Fruit fly (Drosophila melanogaster) whole organism, prepupa: Measurements from ENCODE around the gene Pdf.

ENCODE experiments used
- CG10669 ChIP-seq: fragments of 200-800 bp; sonication (Bioruptor generic); optimal IDR thresholded peaks from 3 replicates; lab custom pipeline; 2018; ENCODE audit warnings: missing biosample characterization, mild to moderate bottlenecking, missing genetic modification characterization, moderate library complexity
- CG11294 ChIP-seq: fragments of 200-800 bp; sonication (Bioruptor generic); IDR thresholded peaks from 2 replicates; pipeline ENCODE4 v1.3.6; 2022; ENCODE audit warnings: missing biosample characterization, missing genetic modification characterization
- CG11762 ChIP-seq: fragments of 200-800 bp; sonication (Bioruptor generic); optimal IDR thresholded peaks from 3 replicates; lab custom pipeline; 2016; ENCODE audit warnings: missing biosample characterization, missing genetic modification characterization; ENCODE audit not compliant: insufficient read depth
- CG3032 ChIP-seq: fragments of 200-800 bp; optimal IDR thresholded peaks from 2 replicates; lab custom pipeline; 2019; ENCODE audit warnings: missing biosample characterization, mild to moderate bottlenecking, missing genetic modification characterization, moderate library complexity
- CG31627 ChIP-seq: fragments of 200-800 bp; sonication (Bioruptor generic); optimal IDR thresholded peaks from 3 replicates; lab custom pipeline; 2016; ENCODE audit warnings: missing biosample characterization, missing genetic modification characterization
- CG3919 ChIP-seq: fragments of 200-800 bp; sonication (Bioruptor generic); optimal IDR thresholded peaks from 3 replicates; lab custom pipeline; 2016; ENCODE audit warnings: missing biosample characterization, missing genetic modification characterization
- CG4318 ChIP-seq: fragments of 200-800 bp; sonication (Bioruptor generic); optimal IDR thresholded peaks from 3 replicates; lab custom pipeline; 2017; ENCODE audit warnings: missing biosample characterization, mild to moderate bottlenecking, missing genetic modification characterization
- CG6276 ChIP-seq: fragments of 200-800 bp; sonication (Bioruptor generic); optimal IDR thresholded peaks from 2 replicates; lab custom pipeline; 2017; ENCODE audit warnings: missing biosample characterization, mild to moderate bottlenecking, missing genetic modification characterization
- CG6792 ChIP-seq: fragments of 200-800 bp; sonication (Bioruptor generic); optimal IDR thresholded peaks from 3 replicates; lab custom pipeline; 2016; ENCODE audit warnings: missing biosample characterization, missing genetic modification characterization
- CG6854 ChIP-seq: fragments of 200-800 bp; sonication (Bioruptor generic); optimal IDR thresholded peaks from 2 replicates; lab custom pipeline; 2017; ENCODE audit warnings: missing biosample characterization, mild to moderate bottlenecking, missing genetic modification characterization
- CG7368 ChIP-seq: fragments of 200-800 bp; sonication (Bioruptor generic); optimal IDR thresholded peaks from 3 replicates; lab custom pipeline; 2016; ENCODE audit warnings: missing biosample characterization, missing genetic modification characterization
- CG8119 ChIP-seq: fragments of 200-800 bp; sonication (Bioruptor generic); IDR thresholded peaks from 3 replicates; pipeline ENCODE4 v1.3.6; 2022; ENCODE audit warnings: missing biosample characterization, missing genetic modification characterization
- CG8319 ChIP-seq: fragments of 200-800 bp; sonication (Bioruptor generic); optimal IDR thresholded peaks from 3 replicates; lab custom pipeline; 2016; ENCODE audit warnings: missing biosample characterization, missing genetic modification characterization
- CG8632 ChIP-seq: fragments of 200-800 bp; sonication (Bioruptor generic); optimal IDR thresholded peaks from 3 replicates; lab custom pipeline; 2016; ENCODE audit warnings: missing biosample characterization, missing genetic modification characterization
- CG9139 ChIP-seq: fragments of 200-800 bp; sonication (Bioruptor generic); optimal IDR thresholded peaks from 3 replicates; lab custom pipeline; 2017; ENCODE audit warnings: missing biosample characterization, mild to moderate bottlenecking, missing genetic modification characterization
- Eip75B ChIP-seq: fragments of 200-800 bp; sonication (Bioruptor generic); optimal IDR thresholded peaks from 3 replicates; lab custom pipeline; 2016; ENCODE audit warnings: missing biosample characterization, missing genetic modification characterization
- Eip78C ChIP-seq: fragments of 200-800 bp; sonication (Bioruptor generic); peaks from one replicate; lab custom pipeline; 2016; ENCODE audit warnings: missing biosample characterization, missing genetic modification characterization
- Eip93F ChIP-seq: fragments of 200-800 bp; sonication (Bioruptor generic); optimal IDR thresholded peaks from 2 replicates; lab custom pipeline; 2016; ENCODE audit warnings: missing biosample characterization, mild to moderate bottlenecking, missing genetic modification characterization
- Ets21C ChIP-seq: fragments of 200-800 bp; sonication (Bioruptor generic); optimal IDR thresholded peaks from 3 replicates; lab custom pipeline; 2016; ENCODE audit warnings: missing biosample characterization, missing genetic modification characterization
- Ets96B ChIP-seq: fragments of 200-800 bp; optimal IDR thresholded peaks from 2 replicates; lab custom pipeline; 2019; ENCODE audit warnings: missing biosample characterization, mild to moderate bottlenecking, missing genetic modification characterization, moderate library complexity
- Gug ChIP-seq: fragments of 200-800 bp; sonication (Bioruptor generic); IDR thresholded peaks from 2 replicates; pipeline ENCODE4 v1.3.6; 2022; ENCODE audit warnings: missing biosample characterization, missing genetic modification characterization
- Hr39 ChIP-seq: fragments of 200-800 bp; sonication (Bioruptor generic); optimal IDR thresholded peaks from 2 replicates; lab custom pipeline; 2016; ENCODE audit warnings: missing biosample characterization, missing genetic modification characterization
- Met ChIP-seq: fragments of 200-800 bp; sonication (Bioruptor generic); optimal IDR thresholded peaks from 3 replicates; lab custom pipeline; 2016; ENCODE audit warnings: missing biosample characterization, missing genetic modification characterization
- OdsH ChIP-seq: fragments of 200-800 bp; sonication (Bioruptor generic); optimal IDR thresholded peaks from 3 replicates; lab custom pipeline; 2016; ENCODE audit warnings: missing biosample characterization, missing genetic modification characterization
- Smox ChIP-seq: fragments of 200-800 bp; sonication (Bioruptor generic); optimal IDR thresholded peaks from 3 replicates; lab custom pipeline; 2016; ENCODE audit warnings: missing biosample characterization, missing genetic modification characterization
- Sox15 ChIP-seq: fragments of 200-800 bp; sonication (Bioruptor generic); optimal IDR thresholded peaks from 3 replicates; lab custom pipeline; 2016; ENCODE audit warnings: missing biosample characterization, missing genetic modification characterization
- dac ChIP-seq: fragments of 200-800 bp; sonication (Bioruptor generic); optimal IDR thresholded peaks from 2 replicates; lab custom pipeline; 2017; ENCODE audit warnings: missing biosample characterization, mild to moderate bottlenecking, missing genetic modification characterization
- fd59A ChIP-seq: fragments of 200-800 bp; sonication (Bioruptor generic); optimal IDR thresholded peaks from 2 replicates; lab custom pipeline; 2017; ENCODE audit warnings: missing biosample characterization, mild to moderate bottlenecking, missing genetic modification characterization, missing genetic modification reagents
- fd85E ChIP-seq: fragments of 200-800 bp; sonication (Bioruptor generic); optimal IDR thresholded peaks from 3 replicates; lab custom pipeline; 2016; ENCODE audit warnings: missing biosample characterization, missing genetic modification characterization
- fkh ChIP-seq: fragments of 200-800 bp; sonication (Bioruptor generic); optimal IDR thresholded peaks from 3 replicates; lab custom pipeline; 2017; ENCODE audit warnings: missing biosample characterization, mild to moderate bottlenecking, missing genetic modification characterization, moderate library complexity
- net ChIP-seq: fragments of 200-800 bp; sonication (Bioruptor generic); optimal IDR thresholded peaks from 3 replicates; lab custom pipeline; 2016; ENCODE audit warnings: missing biosample characterization, missing genetic modification characterization
- pdm3 ChIP-seq: fragments of 200-800 bp; sonication (Bioruptor generic); optimal IDR thresholded peaks from 3 replicates; lab custom pipeline; 2016; ENCODE audit warnings: missing biosample characterization, missing genetic modification characterization
- salr ChIP-seq, 2 experiments: fragments of 200-800 bp; sonication (Bioruptor generic); optimal IDR thresholded peaks; 3 replicates each; lab custom pipeline; 2016 to 2018; ENCODE audit warnings: missing biosample characterization in 2 of 2, missing genetic modification characterization in 2 of 2, mild to moderate bottlenecking in 1 of 2
- spab ChIP-seq: fragments of 200-800 bp; sonication (Bioruptor generic); optimal IDR thresholded peaks from 2 replicates; lab custom pipeline; 2017; ENCODE audit warnings: missing biosample characterization, mild to moderate bottlenecking, missing genetic modification characterization, missing genetic modification reagents
- ss ChIP-seq, 2 experiments: fragments of 200-800 bp; sonication (Bioruptor generic); optimal IDR thresholded peaks; 2 replicates in 1 of 2; 3 replicates in 1 of 2; lab custom pipeline; 2017 to 2018; ENCODE audit warnings: mild to moderate bottlenecking in 2 of 2, missing biosample characterization in 2 of 2, missing genetic modification characterization in 2 of 2, moderate library complexity in 1 of 2
- svp ChIP-seq: fragments of 200-800 bp; sonication (Bioruptor generic); peaks from one replicate; lab custom pipeline; 2016; ENCODE audit warnings: missing biosample characterization, missing genetic modification characterization
- topi ChIP-seq: fragments of 200-800 bp; sonication (Bioruptor generic); optimal IDR thresholded peaks from 3 replicates; lab custom pipeline; 2016; ENCODE audit warnings: missing biosample characterization, missing genetic modification characterization
- vri ChIP-seq: fragments of 200-800 bp; sonication (Bioruptor generic); optimal IDR thresholded peaks from 3 replicates; lab custom pipeline; 2016; ENCODE audit warnings: missing biosample characterization, mild to moderate bottlenecking, missing genetic modification characterization

Gene Pdf

dm6 chr3R:26454494-26454893, 1.4 kb downstream of the Pdf start, which contains the start of gene CG43117:
Gene CG43117 (plus strand): TSS chr3R:26454794.
- TF ChIP-seq CG4318 (GFP tag; lab: Kevin White, UChicago), result no peak
- TF ChIP-seq Sox15 (GFP tag; lab: Kevin White, UChicago), result no peak
- no peak for TF ChIP-seq pdm3 (GFP tag; lab: Kevin White, UChicago)
- TF ChIP-seq Hr39, result no peak
- no peak for TF ChIP-seq svp (GFP tag; lab: Kevin White, UChicago)
- TF ChIP-seq Eip93F (GFP tag; lab: Kevin White, UChicago), result no peak
- TF ChIP-seq topi (GFP tag; lab: Kevin White, UChicago), result no peak
- TF ChIP-seq Ets96B (tag; lab: Kevin White, UChicago), result no peak
- TF ChIP-seq CG10669 (GFP tag; lab: Kevin White, UChicago), result no peak
- TF ChIP-seq CG11294 (GFP tag; lab: Robert Waterston, UW), result no peak
- TF ChIP-seq CG6854 (GFP tag; lab: Kevin White, UChicago), result no peak
- TF ChIP-seq CG8319 (GFP tag; lab: Kevin White, UChicago), result no peak
- no peak for TF ChIP-seq spab (GFP tag; lab: Kevin White, UChicago)
- TF ChIP-seq CG8632 (GFP tag; lab: Kevin White, UChicago), result no peak
- TF ChIP-seq CG31627 (GFP tag; lab: Kevin White, UChicago), result no peak
- no peak for TF ChIP-seq CG3032 (tag; lab: Kevin White, UChicago)
- no peak for TF ChIP-seq Gug (GFP tag; lab: Robert Waterston, UW)
- no peak for TF ChIP-seq CG11762
- no peak for TF ChIP-seq Eip75B (GFP tag; lab: Kevin White, UChicago)
- TF ChIP-seq, all 60 proteins: peak for 0

dm6 chr3R:26452345-26452744, 3.6 kb downstream of the Pdf start, which contains the start of gene CG5447:
Gene CG5447 (plus strand): TSS chr3R:26452534.
- TF ChIP-seq Smox (GFP tag; lab: Kevin White, UChicago) (no peak), fd85E (GFP tag; lab: Kevin White, UChicago) (no peak), Eip78C (GFP tag; lab: Kevin White, UChicago) (no peak), Met (GFP tag; lab: Kevin White, UChicago) (no peak), salr (GFP tag; optimal IDR thresholded peaks at IDR 0.05; lab: Kevin White, UChicago) (no peak), fd59A (no peak), net (GFP tag; lab: Kevin White, UChicago) (no peak), CG7368 (no peak), CG8119 (GFP tag; lab: Robert Waterston, UW) (no peak), dac (no peak), CG31627 (GFP tag; lab: Kevin White, UChicago) (no peak), ss (GFP tag; optimal IDR thresholded peaks at IDR 0.05; lab: Kevin White, UChicago) (no peak), CG11294 (GFP tag; lab: Robert Waterston, UW) (no peak)

- TF ChIP-seq Ets96B (tag; lab: Kevin White, UChicago) (no peak), CG3919 (no peak), OdsH (GFP tag; lab: Kevin White, UChicago) (no peak), fd85E (GFP tag; lab: Kevin White, UChicago) (no peak), vri (no peak), CG9139 (GFP tag; lab: Kevin White, UChicago) (no peak), Eip93F (GFP tag; lab: Kevin White, UChicago) (no peak), pdm3 (GFP tag; lab: Kevin White, UChicago) (no peak)
These were observed 5.6 kb downstream of the Pdf start, which contains the start of gene Hex-t2 for dm6 chr3R:26450371-26450770. Gene Hex-t2 (plus strand): TSS chr3R:26450671.

- TF ChIP-seq CG8632 (GFP tag; lab: Kevin White, UChicago) (no peak), CG10669 (GFP tag; lab: Kevin White, UChicago) (no peak), Ets21C (GFP tag; lab: Kevin White, UChicago) (no peak), CG6276 (no peak), CG9139 (GFP tag; lab: Kevin White, UChicago) (no peak), fkh (GFP tag; lab: Kevin White, UChicago) (no peak), Smox (GFP tag; lab: Kevin White, UChicago) (no peak), CG6792 (GFP tag; lab: Kevin White, UChicago) (no peak)
- TF ChIP-seq, all 60 proteins: peak for 0
These were observed 7.2 kb downstream of the Pdf start, which contains the start of gene Hex-t1 for dm6 chr3R:26448779-26449178. Gene Hex-t1 (plus strand): TSS chr3R:26449079.
